Fruit fly (Drosophila melanogaster): ENCODE measurements around the gene dpr20.

dpr20 gene

DNA sequence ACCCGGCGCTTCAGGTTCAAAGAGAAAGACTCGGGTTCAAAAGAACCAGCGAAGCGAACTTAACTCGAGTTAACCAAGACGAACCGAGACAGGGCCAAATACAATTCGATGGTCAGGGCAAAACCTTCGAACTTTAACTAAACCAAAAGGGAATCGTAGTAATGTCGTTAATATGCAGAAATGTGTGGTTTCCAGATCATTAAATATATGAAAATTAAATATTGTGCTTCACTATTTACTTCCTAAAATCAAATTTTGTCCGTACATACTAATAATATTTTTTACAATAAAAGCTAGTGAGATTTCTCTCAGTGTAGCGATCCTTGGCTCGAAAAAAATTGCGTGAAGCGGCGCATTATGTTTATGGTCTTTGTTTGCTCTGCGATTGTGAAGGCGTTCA is 39.3 kb downstream of the dpr20 start:
- TF ChIP-seq CG8478 (optimal IDR thresholded peaks at IDR 0.05): no peak
- no peak for TF ChIP-seq CTCF (optimal IDR thresholded peaks at IDR 0.05)

DNA sequence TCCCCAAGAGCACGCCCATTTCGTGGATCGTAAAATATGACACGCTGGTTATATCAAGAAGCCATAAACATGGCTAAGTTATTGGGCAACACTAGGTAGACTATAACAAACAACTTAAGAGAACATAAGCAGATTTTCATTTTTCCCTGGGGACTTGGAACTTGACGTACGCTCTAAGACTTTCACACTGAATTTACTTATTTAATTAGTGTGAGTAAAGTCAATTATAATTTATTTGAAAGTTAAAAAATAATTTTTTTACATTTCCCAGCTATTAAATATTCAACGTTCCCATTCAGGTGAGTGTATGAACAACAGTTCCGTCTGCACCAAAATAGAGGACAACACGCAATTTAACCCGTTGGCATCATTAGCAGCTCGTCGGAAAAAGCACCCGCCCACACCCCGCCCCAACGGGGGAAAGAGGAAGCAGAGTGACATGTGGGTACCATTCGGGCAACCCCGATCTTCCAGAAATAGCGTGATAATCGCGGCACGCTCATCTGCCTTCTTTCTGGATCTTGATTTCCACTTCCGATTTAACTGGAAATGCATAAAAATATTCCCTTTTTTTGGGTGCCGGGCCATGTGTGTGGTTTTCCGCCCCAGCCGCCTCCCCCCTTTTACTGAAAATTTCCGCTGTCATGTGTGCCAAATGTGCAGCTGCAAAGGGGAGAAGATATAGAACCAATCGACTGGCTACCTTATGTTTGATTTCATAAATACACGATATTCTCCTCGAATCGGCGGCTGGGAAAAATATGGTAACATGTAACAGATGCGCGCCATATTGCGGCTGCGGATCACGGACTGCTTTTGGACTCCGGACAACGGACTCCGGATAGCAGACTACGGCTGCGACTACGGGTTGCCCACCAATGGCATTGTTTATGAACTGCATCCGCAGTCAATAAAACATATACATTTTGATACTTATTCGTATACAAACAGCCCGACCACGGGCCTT is 41.5 kb downstream of the dpr20 start:
- TF ChIP-seq CG8478 (optimal IDR thresholded peaks at IDR 0.05) (no peak), CTCF (optimal IDR thresholded peaks at IDR 0.05) (no peak)

DNA sequence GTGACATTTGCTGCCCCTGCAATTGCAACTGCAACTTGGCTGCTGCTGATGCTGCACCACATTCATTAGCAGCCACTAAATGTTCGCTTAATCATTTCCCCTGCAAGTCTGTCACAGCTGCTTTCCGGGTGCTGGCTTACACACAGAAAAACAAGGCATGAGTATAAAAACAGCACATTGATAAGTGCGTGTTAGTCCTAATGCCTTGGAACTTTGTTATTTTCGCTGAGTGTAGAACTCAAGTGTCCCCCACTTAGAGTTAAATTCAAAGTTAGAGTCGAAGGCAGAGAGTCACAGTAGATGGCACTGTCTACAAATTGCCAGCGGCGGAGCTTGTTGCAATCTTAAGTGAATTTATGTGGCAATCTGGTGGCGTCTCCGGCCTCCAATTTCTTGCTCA is 43.1 kb downstream of the dpr20 start:
- TF ChIP-seq CTCF (optimal IDR thresholded peaks at IDR 0.05) (no peak), CG8478 (optimal IDR thresholded peaks at IDR 0.05) (no peak)

DNA sequence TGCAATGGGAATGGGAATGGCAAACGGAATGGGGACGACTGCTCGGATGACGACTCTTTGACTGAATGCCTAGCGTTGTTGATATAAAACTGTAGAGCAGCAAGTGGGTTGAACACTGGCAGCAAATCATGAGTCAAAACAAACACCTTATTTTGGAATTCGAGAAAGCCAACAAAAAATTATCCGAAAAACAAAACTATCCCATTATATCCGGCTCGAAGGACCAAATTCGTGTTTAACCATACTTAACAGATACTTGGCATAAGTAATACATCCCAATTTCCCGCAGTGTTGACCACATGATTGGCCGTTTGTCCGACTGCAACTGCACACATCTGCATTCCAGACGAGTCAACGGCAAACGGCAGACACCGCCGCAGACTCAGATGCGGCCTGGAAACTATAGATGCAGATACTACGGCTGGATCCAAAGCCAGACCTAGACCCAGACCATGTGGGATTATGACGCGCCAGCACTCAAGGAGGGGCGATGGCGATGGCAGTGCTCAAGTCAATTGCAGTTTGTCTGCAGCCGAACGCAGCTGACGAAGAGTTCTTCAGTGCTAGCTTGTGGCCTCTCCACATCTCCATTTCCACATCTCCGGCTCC is 43.7 kb downstream of the dpr20 start:
- TF ChIP-seq CG8478 (optimal IDR thresholded peaks at IDR 0.05) (no peak), CTCF (optimal IDR thresholded peaks at IDR 0.05) (no peak)

DNA sequence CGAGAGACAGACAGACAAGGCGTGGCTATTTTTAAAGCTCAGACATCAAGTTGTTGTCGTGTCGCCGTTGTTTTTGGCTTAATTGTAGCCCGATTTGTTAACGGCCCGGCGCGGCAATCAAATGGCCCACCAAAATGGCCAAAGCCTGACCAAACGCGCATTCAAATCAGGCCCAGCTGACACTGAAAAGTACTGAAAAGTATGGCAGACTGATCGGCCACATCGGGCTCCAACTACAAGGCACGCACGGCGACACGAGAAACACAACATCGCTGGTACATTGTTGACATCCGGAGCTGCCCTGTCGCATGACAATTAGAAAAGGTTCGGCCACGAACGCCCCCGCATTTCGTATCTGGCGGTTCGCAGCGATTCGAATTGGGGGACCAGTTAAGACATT is 45.2 kb downstream of the dpr20 start:
- TF ChIP-seq CTCF (optimal IDR thresholded peaks at IDR 0.05): no peak
- TF ChIP-seq CG8478 (optimal IDR thresholded peaks at IDR 0.05): no peak

DNA sequence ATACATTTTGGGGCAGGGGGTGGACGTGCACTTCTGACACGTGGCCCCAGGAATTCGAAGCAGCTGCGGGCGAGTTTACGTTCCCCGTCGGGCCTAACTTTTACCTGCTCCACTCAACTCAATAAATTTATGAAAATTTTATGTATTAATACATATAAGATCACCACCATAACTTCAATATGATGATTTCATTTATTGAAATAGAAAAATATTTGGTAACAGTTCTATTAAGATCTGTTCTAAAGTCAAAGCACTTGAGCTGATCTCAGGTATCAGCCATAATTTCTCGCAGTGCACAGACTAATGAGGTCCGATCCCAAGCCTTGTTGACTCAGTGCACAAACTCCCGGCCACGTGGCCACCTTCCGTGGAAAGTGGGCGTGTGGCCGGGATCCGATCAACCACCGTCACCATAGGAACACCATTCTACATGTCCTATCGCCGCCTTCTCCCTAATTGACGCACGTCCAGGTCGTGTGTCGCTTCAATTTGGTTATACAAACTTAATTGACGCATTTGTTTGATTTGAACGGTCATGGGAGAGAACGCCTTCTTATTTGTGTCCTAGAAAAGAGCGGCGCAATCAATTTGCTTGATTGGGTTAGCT is 46.9 kb downstream of the dpr20 start:
- TF ChIP-seq CG8478 (optimal IDR thresholded peaks at IDR 0.05): no peak
- TF ChIP-seq CTCF (optimal IDR thresholded peaks at IDR 0.05): no peak

DNA sequence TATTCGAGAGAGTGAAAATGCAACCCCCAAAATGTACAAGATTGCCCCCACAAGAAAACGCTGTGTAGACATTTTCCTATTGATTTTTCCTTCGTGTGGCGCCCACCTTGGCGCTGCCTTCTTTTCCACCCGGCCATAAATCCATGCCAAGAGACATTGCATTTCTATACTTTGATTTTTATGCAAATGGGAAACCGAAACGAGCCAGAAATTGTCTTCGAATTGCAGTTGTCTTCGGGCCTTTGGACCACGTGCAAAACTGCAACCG is 47.6 kb downstream of the dpr20 start:
- no peak for TF ChIP-seq CG8478 (optimal IDR thresholded peaks at IDR 0.05)
- TF ChIP-seq CTCF (optimal IDR thresholded peaks at IDR 0.05): no peak

DNA sequence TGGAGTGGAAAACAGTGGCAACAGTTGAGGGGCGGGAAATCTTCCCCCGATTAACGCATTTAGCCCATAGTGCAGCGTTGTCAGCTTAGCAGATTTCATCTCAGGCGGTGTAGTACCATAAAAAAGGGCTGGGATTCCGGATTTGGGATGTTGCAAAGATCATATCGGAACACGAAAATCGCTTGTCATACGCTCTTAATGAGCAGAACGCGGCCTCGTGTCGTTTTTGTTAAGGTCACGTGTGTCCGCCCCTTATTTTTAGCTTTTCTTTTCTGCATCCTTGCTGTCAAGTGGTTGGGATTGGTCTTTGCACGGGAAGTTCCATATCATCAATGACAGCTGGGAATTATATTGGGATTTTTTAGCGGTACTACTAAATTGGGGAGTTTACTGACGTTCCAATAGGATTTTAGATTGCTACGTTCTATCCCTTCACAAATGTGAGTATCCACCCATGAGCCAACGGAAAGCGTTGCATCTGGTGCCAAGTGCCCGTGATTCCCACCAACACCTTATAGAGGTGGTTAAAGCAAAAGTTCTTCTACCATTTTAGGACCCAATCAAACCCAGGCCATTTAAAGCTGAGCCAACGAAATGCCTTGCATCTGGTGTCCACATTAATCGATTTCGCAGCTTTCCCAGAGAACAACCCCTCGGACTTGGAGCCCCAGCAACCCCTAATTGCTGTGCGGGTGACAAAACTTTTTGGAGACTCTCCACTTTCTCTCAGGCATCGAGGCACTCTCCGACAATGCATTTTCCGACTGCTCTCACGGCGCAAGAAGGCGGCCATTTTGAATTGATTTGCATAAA is 48.1 kb downstream of the dpr20 start:
- TF ChIP-seq CTCF (optimal IDR thresholded peaks at IDR 0.05) (no peak), CG8478 (optimal IDR thresholded peaks at IDR 0.05) (no peak)

DNA sequence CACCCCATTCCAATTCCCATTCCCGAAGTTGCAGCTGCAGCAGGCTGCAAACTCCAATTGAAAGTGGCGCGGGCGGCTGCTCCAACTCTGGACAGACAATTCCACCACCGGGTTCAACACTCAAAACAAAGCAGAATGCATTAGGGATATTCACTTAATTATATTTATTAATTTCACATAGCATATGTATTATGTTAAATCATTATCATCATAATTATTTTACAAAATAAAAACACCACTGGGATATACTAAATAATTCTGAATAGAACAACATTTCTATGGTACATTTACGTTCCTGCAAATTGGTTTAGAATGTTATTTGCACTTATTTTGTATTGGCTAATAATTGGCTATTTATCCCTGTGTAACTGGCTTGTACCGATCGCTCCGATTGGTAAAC is 49.6 kb downstream of the dpr20 start:
- TF ChIP-seq CTCF (optimal IDR thresholded peaks at IDR 0.05) (no peak), CG8478 (optimal IDR thresholded peaks at IDR 0.05) (no peak)

DNA sequence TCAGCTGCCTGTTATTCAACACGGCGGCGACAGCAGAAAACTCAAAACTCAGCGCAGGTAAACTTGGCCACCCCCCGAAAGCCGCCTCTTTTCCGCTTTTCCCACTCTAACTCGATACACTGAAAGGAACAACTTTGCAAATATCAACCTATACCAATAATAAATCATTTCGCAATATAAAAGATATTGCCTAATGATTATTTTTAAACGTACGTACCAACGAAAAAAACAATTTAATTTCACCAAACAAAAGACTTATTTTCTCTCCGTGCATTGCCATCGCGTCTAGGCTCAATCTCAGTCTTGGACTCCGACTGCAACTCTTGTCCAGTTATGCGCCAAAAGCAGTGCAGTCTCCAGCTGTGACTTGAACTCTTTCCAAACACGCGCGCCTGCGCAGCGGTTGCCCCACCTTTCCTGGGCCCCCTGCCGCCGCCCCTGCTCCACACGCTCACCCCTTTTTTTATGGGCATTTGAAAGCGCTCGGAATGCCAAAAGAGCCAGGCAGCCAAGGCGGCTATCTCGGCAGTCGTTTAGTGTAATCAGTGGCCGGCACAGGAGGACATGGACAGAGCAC is 51.3 kb downstream of the dpr20 start:
- TF ChIP-seq CTCF (optimal IDR thresholded peaks at IDR 0.05) (no peak), CG8478 (optimal IDR thresholded peaks at IDR 0.05) (no peak)

DNA sequence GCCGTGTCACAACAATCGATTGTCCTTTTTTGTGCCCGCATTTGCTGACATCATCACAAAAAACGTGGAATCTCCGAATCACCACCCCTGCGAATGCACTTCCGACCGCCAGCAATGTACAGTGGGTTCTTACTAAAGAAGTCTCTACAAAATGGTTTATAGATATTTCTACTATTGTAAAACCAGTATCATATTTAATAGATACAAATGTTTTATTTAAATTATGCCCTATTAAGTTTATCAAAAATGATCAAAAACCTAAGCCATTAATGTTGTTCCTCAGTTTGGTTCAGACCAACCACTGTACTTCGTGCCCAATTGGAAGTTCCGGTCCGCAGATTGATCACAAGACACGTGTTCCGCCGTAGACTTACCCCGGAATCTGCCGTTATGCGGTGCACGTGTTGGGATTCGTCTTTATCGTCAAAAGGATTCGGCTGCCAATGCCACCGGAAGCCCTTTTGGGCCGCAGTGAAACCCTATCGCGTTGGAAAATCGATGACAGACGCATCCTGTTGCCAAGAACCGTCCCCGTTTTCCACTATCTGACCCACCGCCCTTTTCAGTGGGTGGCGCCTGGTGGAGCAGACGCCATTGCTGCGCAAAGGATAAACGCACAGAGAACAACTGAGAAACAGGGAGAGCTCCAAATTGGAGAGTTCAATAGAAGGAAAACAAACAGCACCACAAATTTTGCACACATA is 52.3 kb downstream of the dpr20 start:
- TF ChIP-seq CG8478 (optimal IDR thresholded peaks at IDR 0.05): no peak
- no peak for TF ChIP-seq CTCF (optimal IDR thresholded peaks at IDR 0.05)

DNA sequence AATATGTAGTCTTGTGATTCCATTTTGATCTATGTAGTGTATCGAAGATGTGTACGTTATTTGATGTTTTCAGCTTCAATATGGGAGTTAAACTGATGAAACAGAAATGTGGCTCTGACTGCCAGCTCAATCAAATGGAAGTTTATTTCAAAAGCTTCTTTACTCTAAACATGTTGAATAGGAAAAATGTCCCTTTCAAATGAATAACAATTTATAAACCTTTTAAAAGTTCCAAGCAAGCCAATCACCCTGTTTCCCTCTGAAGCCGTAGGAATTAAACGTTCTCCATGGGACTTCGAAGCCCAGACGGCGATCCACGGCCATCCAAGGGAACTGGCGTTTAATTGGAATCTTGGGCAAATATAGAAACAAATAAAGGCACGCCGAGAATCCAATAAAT is 53.1 kb downstream of the dpr20 start, which contains the start of gene CG13898:
Gene CG13898 (minus strand): TSS at position 101 of the 400 bp plus-strand sequence.
- TF ChIP-seq CTCF (optimal IDR thresholded peaks at IDR 0.05) (no peak), CG8478 (optimal IDR thresholded peaks at IDR 0.05) (no peak)

All from S2 (cell line).